Worm (Caenorhabditis elegans) whole organism, mixed stage, embryonic: Measurements from ENCODE around the gene F26A1.9.

Source experiments
- bed-3 ChIP-seq: fragments of 200-800 bp; sonication (Bioruptor generic); optimal IDR thresholded peaks from 3 replicates; lab custom pipeline; 2018; ENCODE audit warnings: mild to moderate bottlenecking, missing genetic modification characterization, moderate library complexity, missing compliant biosample characterization
- blmp-1 ChIP-seq: fragments of 150-350 bp; optimal IDR thresholded peaks from 2 replicates; lab custom pipeline; 2014; ENCODE audit warnings: missing biosample characterization, missing genetic modification characterization
- ceh-39 ChIP-seq: fragments of 150-350 bp; optimal IDR thresholded peaks from 2 replicates; lab custom pipeline; 2014; ENCODE audit warnings: missing biosample characterization, missing genetic modification characterization
- ceh-43 ChIP-seq: fragments of 200-800 bp; sonication (Bioruptor generic); optimal IDR thresholded peaks from 2 replicates; lab custom pipeline; 2018; ENCODE audit warnings: mild to moderate bottlenecking, missing genetic modification characterization, moderate library complexity, missing compliant biosample characterization
- ceh-83 ChIP-seq: fragments of 200-800 bp; sonication (Bioruptor generic); optimal IDR thresholded peaks from 2 replicates; lab custom pipeline; 2018; ENCODE audit warnings: mild to moderate bottlenecking, missing genetic modification characterization, missing compliant biosample characterization
- ces-1 ChIP-seq: fragments of 150-350 bp; optimal IDR thresholded peaks from 2 replicates; lab custom pipeline; 2014; ENCODE audit warnings: missing biosample characterization, missing genetic modification reagents, missing genetic modification characterization
- cnd-1 ChIP-seq: fragments of 200-800 bp; sonication (Bioruptor generic); optimal IDR thresholded peaks from 2 replicates; lab custom pipeline; 2018; ENCODE audit warnings: mild to moderate bottlenecking, missing genetic modification characterization, missing compliant biosample characterization
- elt-3 ChIP-seq: fragments of 150-350 bp; optimal IDR thresholded peaks from 2 replicates; lab custom pipeline; 2014; ENCODE audit warnings: missing biosample characterization, missing genetic modification characterization
- flh-1 ChIP-seq: fragments of 200-800 bp; sonication (Bioruptor generic); optimal IDR thresholded peaks from 2 replicates; lab custom pipeline; 2018; ENCODE audit warnings: mild to moderate bottlenecking, missing genetic modification characterization, moderate library complexity, missing compliant biosample characterization
- ham-2 ChIP-seq: fragments of 200-800 bp; sonication (Bioruptor generic); optimal IDR thresholded peaks from 2 replicates; lab custom pipeline; 2018; ENCODE audit warnings: mild to moderate bottlenecking, missing genetic modification characterization, missing compliant biosample characterization
- hlh-1 ChIP-seq: fragments of 150-350 bp; optimal IDR thresholded peaks from 2 replicates; lab custom pipeline; 2014; ENCODE audit warnings: missing biosample characterization, missing genetic modification reagents, missing genetic modification characterization
- lin-32 ChIP-seq: fragments of 200-800 bp; sonication (Bioruptor generic); optimal IDR thresholded peaks from 2 replicates; lab custom pipeline; 2018; ENCODE audit warnings: mild to moderate bottlenecking, missing genetic modification characterization, missing compliant biosample characterization
- lsy-2 ChIP-seq: fragments of 150-350 bp; optimal IDR thresholded peaks from 2 replicates; lab custom pipeline; 2014; ENCODE audit warnings: missing biosample characterization, missing genetic modification characterization
- mep-1 ChIP-seq: fragments of 150-350 bp; optimal IDR thresholded peaks from 2 replicates; lab custom pipeline; 2017; ENCODE audit warnings: missing biosample characterization, missing genetic modification reagents, missing genetic modification characterization, inconsistent platforms
- mls-2 ChIP-seq: sonication (generic microtip); optimal IDR thresholded peaks from 2 replicates; lab custom pipeline; 2016; ENCODE audit warnings: mild to moderate bottlenecking, missing genetic modification characterization, moderate library complexity, missing compliant biosample characterization
- nhr-12 ChIP-seq: fragments of 150-350 bp; optimal IDR thresholded peaks from 2 replicates; lab custom pipeline; 2014; ENCODE audit warnings: missing biosample characterization, missing genetic modification characterization
- nhr-2 ChIP-seq: fragments of 150-350 bp; optimal IDR thresholded peaks from 2 replicates; lab custom pipeline; 2014; ENCODE audit warnings: missing biosample characterization, missing genetic modification characterization
- nhr-237 ChIP-seq: fragments of 150-350 bp; optimal IDR thresholded peaks from 2 replicates; lab custom pipeline; 2014; ENCODE audit warnings: missing biosample characterization, missing genetic modification characterization
- nhr-28 ChIP-seq: fragments of 150-350 bp; optimal IDR thresholded peaks from 2 replicates; lab custom pipeline; 2014; ENCODE audit warnings: missing biosample characterization, missing genetic modification characterization
- pha-4 ChIP-seq: fragments of 150-350 bp; optimal IDR thresholded peaks from 2 replicates; lab custom pipeline; 2018; ENCODE audit warnings: missing biosample characterization, missing genetic modification reagents, missing genetic modification characterization
- sem-2 ChIP-seq: fragments of 200-800 bp; sonication (Bioruptor generic); optimal IDR thresholded peaks from 2 replicates; lab custom pipeline; 2018; ENCODE audit warnings: mild to moderate bottlenecking, missing genetic modification characterization, missing compliant biosample characterization
- snpc-4 ChIP-seq: fragments of 150-350 bp; optimal IDR thresholded peaks from 2 replicates; lab custom pipeline; 2014; ENCODE audit warnings: missing biosample characterization, missing genetic modification characterization
- sptf-1 ChIP-seq: sonication (generic microtip); optimal IDR thresholded peaks from 2 replicates; lab custom pipeline; 2017; ENCODE audit warnings: mild to moderate bottlenecking, missing genetic modification characterization, moderate library complexity, missing compliant biosample characterization
- tbx-8 ChIP-seq: fragments of 200-800 bp; sonication (Bioruptor generic); optimal IDR thresholded peaks from 2 replicates; lab custom pipeline; 2018; ENCODE audit warnings: mild to moderate bottlenecking, missing genetic modification characterization, moderate library complexity, missing compliant biosample characterization
- unc-120 ChIP-seq: sonication (generic microtip); optimal IDR thresholded peaks from 2 replicates; lab custom pipeline; 2017; ENCODE audit warnings: missing genetic modification characterization, missing compliant biosample characterization; ENCODE audit not compliant: poor library complexity, severe bottlenecking
- unc-39 ChIP-seq: fragments of 150-350 bp; optimal IDR thresholded peaks from 2 replicates; lab custom pipeline; 2014; ENCODE audit warnings: missing biosample characterization, missing genetic modification characterization
- unc-62 ChIP-seq: fragments of 150-350 bp; optimal IDR thresholded peaks from 2 replicates; lab custom pipeline; 2014; ENCODE audit warnings: missing biosample characterization, missing genetic modification reagents, missing genetic modification characterization
- zip-8 ChIP-seq: fragments of 150-350 bp; optimal IDR thresholded peaks from 2 replicates; lab custom pipeline; 2014; ENCODE audit warnings: missing biosample characterization, missing genetic modification characterization
- ztf-11 ChIP-seq: fragments of 150-350 bp; optimal IDR thresholded peaks from 2 replicates; lab custom pipeline; 2014; ENCODE audit warnings: missing biosample characterization, missing genetic modification characterization

F26A1.9 gene

DNA sequence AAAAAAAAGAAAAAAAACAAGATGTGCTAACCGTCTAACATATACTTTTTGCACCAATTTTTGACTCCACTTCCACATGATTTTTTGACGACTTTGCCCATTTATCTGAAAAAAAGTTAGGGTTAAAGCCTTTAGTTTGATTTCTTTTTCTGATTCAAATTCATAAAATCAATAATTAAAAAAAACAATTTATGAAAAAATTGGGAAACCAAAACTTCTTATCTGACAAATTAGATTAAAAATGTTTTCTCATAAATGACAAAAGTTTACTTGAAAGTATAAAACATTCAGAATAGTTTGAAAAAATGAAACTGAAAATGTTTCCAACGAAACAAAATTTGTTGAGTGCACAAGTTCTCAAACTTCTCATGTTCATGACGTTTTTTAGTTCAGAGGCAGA is 9.5 kb downstream of the F26A1.9 start, which contains the start of gene F26A1.7:
F26A1.7 (minus strand) TSS at position 101 of the 400 bp plus-strand sequence.
- TF ChIP-seq unc-39 (no peak), mls-2 (no peak), unc-62 (GFP tag; lab: Kevin White, UChicago) (no peak), tbx-8 (GFP tag; lab: Kevin White, UChicago) (no peak), lin-32 (no peak)
- TF ChIP-seq, all 35 proteins: peak for 0

DNA sequence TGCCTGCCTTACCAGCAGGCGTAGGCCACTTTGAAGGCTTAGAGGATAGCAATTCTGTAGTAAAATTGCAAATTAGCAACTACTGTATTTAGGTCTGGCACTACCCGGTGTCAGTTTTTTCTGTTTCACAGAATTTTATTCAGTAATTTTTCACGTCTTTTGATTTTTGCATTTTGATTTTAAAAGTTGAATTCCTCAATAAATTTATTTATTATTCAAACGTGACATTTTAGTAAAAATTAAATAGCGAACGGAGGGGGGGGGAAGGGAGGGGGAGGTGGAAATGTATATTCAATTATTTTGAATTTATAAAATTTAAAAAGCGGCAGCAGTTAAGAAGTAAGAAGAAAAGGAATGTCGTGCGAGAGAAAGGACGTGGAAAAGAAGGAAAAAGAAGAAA is 12.1 kb downstream of the F26A1.9 start, which contains the start of gene F26A1.4:
F26A1.4 (plus strand) TSS at position 301 of the 400 bp plus-strand sequence.
- no peak for TF ChIP-seq cnd-1
- no peak for TF ChIP-seq nhr-28
- TF ChIP-seq mep-1 (tag; lab: Kevin White, UChicago): no peak
- TF ChIP-seq ces-1: no peak
- no peak for TF ChIP-seq sptf-1 (tag; lab: Kevin White, UChicago)
- no peak for TF ChIP-seq nhr-237 (tag; lab: Kevin White, UChicago)
- no peak for TF ChIP-seq blmp-1 (tag; lab: Kevin White, UChicago)
- TF ChIP-seq unc-39: no peak
- TF ChIP-seq ztf-11: no peak
- TF ChIP-seq sem-2 (GFP tag; lab: Kevin White, UChicago): no peak
- TF ChIP-seq mls-2: no peak
- TF ChIP-seq nhr-12: no peak
- no peak for TF ChIP-seq ceh-83 (GFP tag; lab: Kevin White, UChicago)
- no peak for TF ChIP-seq ceh-43
- no peak for TF ChIP-seq ceh-39 (tag; lab: Kevin White, UChicago)
- no peak for TF ChIP-seq unc-62 (GFP tag; lab: Kevin White, UChicago)
- no peak for TF ChIP-seq ham-2

DNA sequence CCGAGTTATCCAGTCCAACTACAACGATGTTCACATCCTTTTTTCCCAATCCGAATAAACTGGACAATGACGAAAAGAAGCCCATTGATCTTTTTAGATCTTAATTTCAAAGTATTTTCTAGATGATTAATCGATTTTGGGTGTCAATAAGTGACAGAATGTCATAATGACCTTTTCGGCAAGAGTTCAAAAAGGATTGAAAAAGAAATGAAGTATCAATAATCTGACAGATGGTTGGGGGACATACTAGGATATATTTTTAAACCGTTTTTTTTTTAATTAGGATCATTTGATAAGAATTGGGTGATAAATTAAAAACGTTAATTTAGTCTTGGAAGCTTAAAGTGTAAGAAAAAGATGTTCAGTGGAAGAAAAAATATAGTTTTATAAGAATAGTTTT is 14.6 kb downstream of the F26A1.9 start, which contains the start of gene arl-6:
arl-6 (minus strand) TSS at position 101 of the 400 bp plus-strand sequence.
- TF ChIP-seq ces-1 (no peak), elt-3 (tag; lab: Kevin White, UChicago) (no peak), mls-2 (no peak), lsy-2 (tag; lab: Kevin White, UChicago) (no peak), bed-3 (GFP tag; lab: Kevin White, UChicago) (no peak), ceh-39 (tag; lab: Kevin White, UChicago) (no peak)

- TF ChIP-seq ham-2 (no peak), flh-1 (no peak), nhr-12 (no peak), pha-4 (tag; lab: Kevin White, UChicago) (no peak), hlh-1 (tag; lab: Kevin White, UChicago) (no peak), nhr-237 (tag; lab: Kevin White, UChicago) (no peak), nhr-28 (no peak), ztf-11 (no peak), mls-2 (no peak), bed-3 (GFP tag; lab: Kevin White, UChicago) (no peak)
Observed at ce11 chrIII:4811195-4811594, 18.1 kb downstream of the F26A1.9 start, which contains the start of gene C38D4.7. Gene C38D4.7, minus strand, starts transcription at chrIII:4811295.

- peak; percentile 53 for TF ChIP-seq nhr-2 (tag; lab: Kevin White, UChicago)
- TF ChIP-seq cnd-1: no peak
- TF ChIP-seq snpc-4: no peak
- peak; percentile 60 for TF ChIP-seq zip-8 (tag; lab: Kevin White, UChicago)
Observed at ce11 chrIII:4809526-4810153, 19.7 kb downstream of the F26A1.9 start, which contains the start of gene pal-1. Gene pal-1, minus strand, starts transcription at chrIII:4809576.

- TF ChIP-seq unc-120 (tag; lab: Kevin White, UChicago) (no peak), lsy-2 (tag; lab: Kevin White, UChicago) (peak; percentile 87), ceh-43 (no peak), blmp-1 (tag; lab: Kevin White, UChicago) (no peak), unc-39 (no peak)
Observed at ce11 chrIII:4808089-4808488, 21.3 kb downstream of the F26A1.9 start.
